Worm (Caenorhabditis elegans) whole organism, L4 larva: ENCODE results near the gene F28A10.13.
"Not testable (repeated sequence)": the region's sequence is repeated elsewhere in the genome, so short reads cannot be mapped to it uniquely, and the experiment has no call there.

ENCODE experiments used
- F44E2.7 ChIP-seq: fragments of 200-800 bp; sonication (Bioruptor generic); IDR thresholded peaks from 2 replicates; pipeline ENCODE4 v2.1.2; 2022; ENCODE audit warnings: missing genetic modification characterization, missing compliant biosample characterization
- R02D3.7 ChIP-seq: fragments of 150-350 bp; sonication (generic microtip); optimal IDR thresholded peaks from 3 replicates; lab custom pipeline; 2014; ENCODE audit warnings: missing biosample characterization, missing genetic modification characterization
- T26A8.4 ChIP-seq: fragments of 200-800 bp; sonication (Bioruptor generic); IDR thresholded peaks from 2 replicates; pipeline ENCODE4 v1.3.6; 2022; ENCODE audit warnings: missing genetic modification characterization, missing compliant biosample characterization
- Y105C5A.15 ChIP-seq: fragments of 200-800 bp; sonication (Bioruptor generic); IDR thresholded peaks from 2 replicates; pipeline ENCODE4 v1.3.6; 2022; ENCODE audit warnings: missing genetic modification characterization, missing compliant biosample characterization
- Y5F2A.4 ChIP-seq: fragments of 200-800 bp; sonication (Bioruptor generic); optimal IDR thresholded peaks from 2 replicates; lab custom pipeline; 2018; ENCODE audit warnings: mild to moderate bottlenecking, missing genetic modification characterization, missing compliant biosample characterization
- aha-1 ChIP-seq: fragments of 150-350 bp; peaks from one replicate; lab custom pipeline; 2014; ENCODE audit warnings: missing biosample characterization, missing genetic modification characterization
- aly-2 ChIP-seq: sonication (generic microtip); optimal IDR thresholded peaks from 2 replicates; lab custom pipeline; 2018; ENCODE audit warnings: missing biosample characterization, missing genetic modification characterization
- arid-1 ChIP-seq: fragments of 200-800 bp; sonication (Bioruptor generic); conservative IDR thresholded peaks from 2 replicates; pipeline ENCODE4 v1.3.6; 2022; ENCODE audit warnings: missing genetic modification reagents, missing genetic modification characterization, missing compliant biosample characterization
- ceh-32 ChIP-seq: sonication (generic microtip); optimal IDR thresholded peaks from 2 replicates; lab custom pipeline; 2016; ENCODE audit warnings: mild to moderate bottlenecking, missing genetic modification characterization, missing compliant biosample characterization; ENCODE audit not compliant: poor library complexity
- ceh-44 ChIP-seq: fragments of 200-800 bp; sonication (Bioruptor generic); IDR thresholded peaks from 2 replicates; pipeline ENCODE4 v1.3.6; 2022; ENCODE audit warnings: missing genetic modification reagents, missing genetic modification characterization, missing compliant biosample characterization
- ceh-82 ChIP-seq: sonication (generic microtip); optimal IDR thresholded peaks from 2 replicates; lab custom pipeline; 2017; ENCODE audit warnings: missing biosample characterization, missing genetic modification characterization
- ctbp-1 ChIP-seq: fragments of 200-800 bp; sonication (Bioruptor generic); IDR thresholded peaks from 2 replicates; pipeline ENCODE4 v1.3.6; 2022; ENCODE audit warnings: missing genetic modification reagents, missing genetic modification characterization, missing compliant biosample characterization
- dmd-9 ChIP-seq: fragments of 200-800 bp; sonication (Bioruptor generic); IDR thresholded peaks from 2 replicates; pipeline ENCODE4 v1.3.6; 2022; ENCODE audit warnings: missing genetic modification reagents, missing genetic modification characterization, missing compliant biosample characterization
- egl-43 ChIP-seq: fragments of 200-800 bp; sonication (Bioruptor generic); IDR thresholded peaks from 2 replicates; pipeline ENCODE4 v1.3.6; 2022; ENCODE audit warnings: missing genetic modification reagents, missing genetic modification characterization, missing compliant biosample characterization
- hif-1 ChIP-seq, 2 experiments: sonication (generic microtip); optimal IDR thresholded peaks; 2 replicates each; lab custom pipeline; 2016 to 2017; ENCODE audit warnings: missing compliant biosample characterization in 2 of 2, missing genetic modification characterization in 2 of 2, missing genetic modification reagents in 2 of 2, missing genotype in 2 of 2, mild to moderate bottlenecking in 1 of 2
- hlh-11 ChIP-seq: fragments of 200-800 bp; sonication (Bioruptor generic); optimal IDR thresholded peaks from 2 replicates; lab custom pipeline; 2018; ENCODE audit warnings: mild to moderate bottlenecking, missing genetic modification characterization, missing compliant biosample characterization
- lim-7 ChIP-seq: fragments of 200-800 bp; sonication (Bioruptor generic); IDR thresholded peaks from 2 replicates; pipeline ENCODE4 v1.3.6; 2022; ENCODE audit warnings: missing genetic modification characterization, missing compliant biosample characterization
- lin-39 ChIP-seq: fragments of 150-350 bp; optimal IDR thresholded peaks from 2 replicates; lab custom pipeline; 2014; ENCODE audit warnings: missing biosample characterization, missing genetic modification reagents, missing genetic modification characterization
- madf-5 ChIP-seq, 2 experiments: fragments of 200-800 bp; sonication (Bioruptor generic); IDR thresholded peaks; 2 replicates each; pipeline ENCODE4 v1.3.6; 2022; ENCODE audit warnings: missing compliant biosample characterization in 2 of 2, missing genetic modification characterization in 2 of 2
- mdl-1 ChIP-seq, 2 experiments: fragments of 150-350 bp in 1 of 2; sonication (generic microtip) in 1 of 2; optimal IDR thresholded peaks; 2 replicates each; lab custom pipeline; 2014 to 2017; ENCODE audit warnings: missing biosample characterization in 2 of 2, missing genetic modification characterization in 2 of 2
- mdt-29 ChIP-seq: fragments of 200-800 bp; sonication (Bioruptor generic); IDR thresholded peaks from 2 replicates; pipeline ENCODE4 v1.3.6; 2022; ENCODE audit warnings: missing genetic modification reagents, missing genetic modification characterization, missing compliant biosample characterization
- mep-1 ChIP-seq: fragments of 150-350 bp; sonication (generic microtip); optimal IDR thresholded peaks from 3 replicates; lab custom pipeline; 2014; ENCODE audit warnings: missing biosample characterization, missing genetic modification characterization
- mxl-3 ChIP-seq: fragments of 200-800 bp; sonication (Bioruptor generic); optimal IDR thresholded peaks from 2 replicates; lab custom pipeline; 2018; ENCODE audit warnings: mild to moderate bottlenecking, missing genetic modification characterization, missing compliant biosample characterization
- nhr-10 ChIP-seq: fragments of 150-350 bp; optimal IDR thresholded peaks from 2 replicates; lab custom pipeline; 2014; ENCODE audit warnings: missing biosample characterization, missing genetic modification characterization
- nhr-28 ChIP-seq: fragments of 150-350 bp; optimal IDR thresholded peaks from 2 replicates; lab custom pipeline; 2014; ENCODE audit warnings: missing biosample characterization, missing genetic modification characterization
- nhr-48 ChIP-seq: sonication (generic microtip); optimal IDR thresholded peaks from 2 replicates; lab custom pipeline; 2016; ENCODE audit warnings: mild to moderate bottlenecking, missing genetic modification characterization, missing compliant biosample characterization
- nhr-76 ChIP-seq: fragments of 150-350 bp; optimal IDR thresholded peaks from 2 replicates; lab custom pipeline; 2014; ENCODE audit warnings: missing biosample characterization, missing genetic modification characterization
- pqm-1 ChIP-seq: sonication (generic microtip); optimal IDR thresholded peaks from 2 replicates; lab custom pipeline; 2017; ENCODE audit warnings: missing biosample characterization, missing genetic modification characterization
- sdz-12 ChIP-seq: fragments of 200-800 bp; sonication (Bioruptor generic); optimal IDR thresholded peaks from 2 replicates; lab custom pipeline; 2018; ENCODE audit warnings: mild to moderate bottlenecking, missing genetic modification characterization, missing compliant biosample characterization
- set-16 ChIP-seq: fragments of 200-800 bp; sonication (Bioruptor generic); IDR thresholded peaks from 2 replicates; pipeline ENCODE4 v1.3.6; 2022; ENCODE audit warnings: missing genetic modification reagents, missing genetic modification characterization, missing compliant biosample characterization
- skn-1 ChIP-seq: fragments of 150-350 bp; optimal IDR thresholded peaks from 2 replicates; lab custom pipeline; 2014; ENCODE audit warnings: missing biosample characterization, missing genetic modification characterization
- snpc-1.2 ChIP-seq: fragments of 200-800 bp; sonication (Bioruptor generic); IDR thresholded peaks from 2 replicates; pipeline ENCODE4 v1.3.6; 2022; ENCODE audit warnings: missing genetic modification reagents, missing genetic modification characterization, missing compliant biosample characterization
- spr-3 ChIP-seq: fragments of 200-800 bp; sonication (Bioruptor generic); optimal IDR thresholded peaks from 2 replicates; lab custom pipeline; 2018; ENCODE audit warnings: mild to moderate bottlenecking, missing genetic modification characterization, missing compliant biosample characterization
- tag-97 ChIP-seq: fragments of 200-800 bp; sonication (Bioruptor generic); IDR thresholded peaks from 2 replicates; pipeline ENCODE4 v1.3.6; 2022; ENCODE audit warnings: missing genetic modification characterization, missing compliant biosample characterization
- unc-130 ChIP-seq: sonication (generic microtip); optimal IDR thresholded peaks from 2 replicates; lab custom pipeline; 2016; ENCODE audit warnings: missing genetic modification reagents, missing genetic modification characterization, missing compliant biosample characterization
- unc-39 ChIP-seq: sonication (generic microtip); optimal IDR thresholded peaks from 2 replicates; lab custom pipeline; 2017; ENCODE audit warnings: missing biosample characterization, missing genetic modification characterization
- unc-62 ChIP-seq, 3 experiments: fragments of 150-350 bp in 1 of 3; sonication (generic microtip); optimal IDR thresholded peaks in 2 of 3; peaks in 1 of 3; 1 replicate in 1 of 3; 2 replicates in 2 of 3; lab custom pipeline; 2014 to 2017; ENCODE audit warnings: missing biosample characterization in 3 of 3, missing genetic modification characterization in 3 of 3, missing genetic modification reagents in 3 of 3, missing genotype in 1 of 3
- zag-1 ChIP-seq: fragments of 150-350 bp; optimal IDR thresholded peaks from 2 replicates; lab custom pipeline; 2014; ENCODE audit warnings: missing biosample characterization, missing genetic modification characterization
- zfp-2 ChIP-seq: sonication (generic microtip); optimal IDR thresholded peaks from 2 replicates; lab custom pipeline; 2016; ENCODE audit warnings: mild to moderate bottlenecking, missing genetic modification characterization, missing compliant biosample characterization

F28A10.13 gene

ce11 chrII:843971-844370, 4.6 kb upstream of the F28A10.13 start, which contains the start of gene F28A10.4:
Gene F28A10.4, plus strand, starts transcription at chrII:844271.
- TF ChIP-seq madf-5 (GFP tag; IDR thresholded peaks at IDR 0.05; lab: Robert Waterston, UW), result no peak
- TF ChIP-seq, all 104 proteins: peak for 0

ce11 chrII:845618-846017, 3.0 kb upstream of the F28A10.13 start, which contains the start of gene F28A10.7:
Gene F28A10.7, minus strand, starts transcription at chrII:845718.
- TF ChIP-seq zfp-2 (tag; lab: Kevin White, UChicago) (no peak), nhr-76 (tag; lab: Kevin White, UChicago) (no peak)

ce11 chrII:850567-850966, 2.0 kb downstream of the F28A10.13 start, which contains the start of gene F28A10.5:
Gene F28A10.5, minus strand, starts transcription at chrII:850667.
- not testable (repeated sequence) for TF ChIP-seq nhr-28 (tag; lab: Kevin White, UChicago); ctbp-1; mdt-29 (GFP tag; lab: Robert Waterston, UW)
- TF ChIP-seq, all 104 proteins: peak for 0; not testable (repeated sequence) for 104

- TF ChIP-seq ceh-32 (tag; lab: Kevin White, UChicago) (no peak), mxl-3 (no peak), lin-39 (tag; lab: Kevin White, UChicago) (no peak), dmd-9 (GFP tag; lab: Robert Waterston, UW) (no peak), R02D3.7 (no peak), Y105C5A.15 (no peak), madf-5 (GFP tag; IDR thresholded peaks at IDR 0.05; lab: Robert Waterston, UW) (no peak), skn-1 (no peak), hlh-11 (tag; lab: Kevin White, UChicago) (no peak), F44E2.7 (GFP tag; lab: Robert Waterston, UW) (no peak), nhr-28 (tag; lab: Kevin White, UChicago) (no peak), pqm-1 (tag; lab: Kevin White, UChicago) (no peak), sdz-12 (GFP tag; lab: Kevin White, UChicago) (no peak), unc-62 (GFP tag; optimal IDR thresholded peaks at IDR 0.05 in 1 of 2; lab: Kevin White, UChicago) (no peak), unc-62 (tag; optimal IDR thresholded peaks at IDR 0.05; lab: Kevin White, UChicago) (no peak), snpc-1.2 (GFP tag; lab: Robert Waterston, UW) (no peak), lim-7 (GFP tag; lab: Robert Waterston, UW) (no peak), egl-43 (GFP tag; lab: Robert Waterston, UW) (no peak)
These were observed 13.0 kb downstream of the F28A10.13 start, which contains the start of gene Y46B2A.4 for ce11 chrII:861564-861963. Gene Y46B2A.4, plus strand, starts transcription at chrII:861864.

ce11 chrII:866801-867200, 18.2 kb downstream of the F28A10.13 start, which contains the start of gene Y46B2A.3:
Gene Y46B2A.3, minus strand, starts transcription at chrII:866901.
- TF ChIP-seq mep-1, result no peak
- no peak for TF ChIP-seq set-16
- peak; percentile 35 for TF ChIP-seq aha-1
- no peak for TF ChIP-seq arid-1 (GFP tag; lab: Robert Waterston, UW)

ce11 chrII:868240-868864, 19.7 kb downstream of the F28A10.13 start, which contains the start of gene fbxc-51:
Gene fbxc-51, plus strand, starts transcription at chrII:868814.
- TF ChIP-seq spr-3 (GFP tag; lab: Kevin White, UChicago) (no peak), unc-39 (tag; lab: Kevin White, UChicago) (no peak), T26A8.4 (GFP tag; lab: Robert Waterston, UW) (no peak), ceh-44 (GFP tag; lab: Robert Waterston, UW) (no peak), nhr-48 (tag; lab: Kevin White, UChicago) (no peak), Y5F2A.4 (GFP tag; lab: Kevin White, UChicago) (no peak), ceh-82 (tag; lab: Kevin White, UChicago) (no peak), unc-130 (GFP tag; lab: Kevin White, UChicago) (no peak), unc-62 (GFP tag; optimal IDR thresholded peaks at IDR 0.05 in 1 of 2; lab: Kevin White, UChicago) (no peak), unc-62 (tag; optimal IDR thresholded peaks at IDR 0.05; lab: Kevin White, UChicago) (no peak), mdl-1 (tag; optimal IDR thresholded peaks at IDR 0.05; lab: Kevin White, UChicago) (no peak), hif-1 (tag; optimal IDR thresholded peaks at IDR 0.05; lab: Kevin White, UChicago) (no peak), aly-2 (tag; lab: Kevin White, UChicago) (no peak), nhr-28 (tag; lab: Kevin White, UChicago) (no peak), tag-97 (GFP tag; lab: Robert Waterston, UW) (no peak), nhr-10 (no peak), zag-1 (tag; lab: Kevin White, UChicago) (no peak)
